Worm (Caenorhabditis elegans) whole organism, L2 larva: Measurements from ENCODE around the gene C38C3.6.

Experiments used
- C34F6.9 ChIP-seq: fragments of 150-350 bp; optimal IDR thresholded peaks from 2 replicates; lab custom pipeline; 2014; ENCODE audit warnings: missing biosample characterization, missing genetic modification characterization
- Y55F3AM.14 ChIP-seq: fragments of 200-800 bp; sonication (Bioruptor generic); optimal IDR thresholded peaks from 2 replicates; lab custom pipeline; 2018; ENCODE audit warnings: mild to moderate bottlenecking, missing genetic modification characterization, missing compliant biosample characterization
- ZK546.5 ChIP-seq: sonication (generic microtip); optimal IDR thresholded peaks from 2 replicates; lab custom pipeline; 2017; ENCODE audit warnings: missing biosample characterization, missing genetic modification characterization
- aly-2 ChIP-seq: fragments of 150-350 bp; optimal IDR thresholded peaks from 2 replicates; lab custom pipeline; 2014; ENCODE audit warnings: missing biosample characterization, missing genetic modification characterization
- blmp-1 ChIP-seq: sonication (generic microtip); optimal IDR thresholded peaks from 2 replicates; lab custom pipeline; 2017; ENCODE audit warnings: missing genetic modification characterization, mild to moderate bottlenecking, missing compliant biosample characterization, antibody characterized with exemption, moderate library complexity; ENCODE audit not compliant: insufficient read depth
- ceh-16 ChIP-seq: fragments of 150-350 bp; optimal IDR thresholded peaks from 2 replicates; lab custom pipeline; 2014; ENCODE audit warnings: missing biosample characterization, missing genetic modification characterization
- crh-2 ChIP-seq: sonication (generic microtip); optimal IDR thresholded peaks from 2 replicates; lab custom pipeline; 2017; ENCODE audit warnings: missing biosample characterization, missing genetic modification characterization
- dmd-4 ChIP-seq: sonication (generic microtip); optimal IDR thresholded peaks from 2 replicates; lab custom pipeline; 2017; ENCODE audit warnings: missing biosample characterization, missing genetic modification characterization
- egl-27 ChIP-seq: sonication (generic microtip); optimal IDR thresholded peaks from 3 replicates; lab custom pipeline; 2017; ENCODE audit warnings: missing biosample characterization, missing genetic modification reagents, missing genetic modification characterization
- elt-1 ChIP-seq: fragments of 150-350 bp; optimal IDR thresholded peaks from 2 replicates; lab custom pipeline; 2014; ENCODE audit warnings: missing biosample characterization, missing genetic modification characterization
- fos-1 ChIP-seq: fragments of 150-350 bp; optimal IDR thresholded peaks from 2 replicates; lab custom pipeline; 2014; ENCODE audit warnings: missing biosample characterization, missing genetic modification characterization
- gmeb-1 ChIP-seq: fragments of 150-350 bp; optimal IDR thresholded peaks from 2 replicates; lab custom pipeline; 2014; ENCODE audit warnings: missing biosample characterization, missing genetic modification characterization
- lin-11 ChIP-seq: fragments of 150-350 bp; sonication (generic microtip); optimal IDR thresholded peaks from 2 replicates; lab custom pipeline; 2014; ENCODE audit warnings: missing biosample characterization, missing genetic modification characterization, inconsistent platforms, mixed read lengths
- lin-13 ChIP-seq: fragments of 150-350 bp; optimal IDR thresholded peaks from 2 replicates; lab custom pipeline; 2014; ENCODE audit warnings: missing biosample characterization, missing genetic modification reagents, missing genetic modification characterization
- lin-39 ChIP-seq: fragments of 150-350 bp; optimal IDR thresholded peaks from 2 replicates; lab custom pipeline; 2014; ENCODE audit warnings: missing biosample characterization, missing genetic modification reagents, missing genetic modification characterization
- lsy-2 ChIP-seq, 2 experiments: fragments of 150-350 bp in 1 of 2; sonication (generic microtip) in 1 of 2; optimal IDR thresholded peaks; 2 replicates each; lab custom pipeline; 2014 to 2017; ENCODE audit warnings: missing biosample characterization in 2 of 2, missing genetic modification characterization in 2 of 2
- mab-5 ChIP-seq: fragments of 150-350 bp; optimal IDR thresholded peaks from 2 replicates; lab custom pipeline; 2014; ENCODE audit warnings: missing biosample characterization, missing genetic modification characterization
- mbf-1 ChIP-seq: sonication (generic microtip); optimal IDR thresholded peaks from 2 replicates; lab custom pipeline; 2017; ENCODE audit warnings: missing biosample characterization, missing genetic modification characterization
- mdl-1 ChIP-seq, 2 experiments: fragments of 150-350 bp in 1 of 2; sonication (generic microtip) in 1 of 2; optimal IDR thresholded peaks; 2 replicates each; lab custom pipeline; 2017; ENCODE audit warnings: missing biosample characterization in 2 of 2, missing genetic modification characterization in 2 of 2
- nhr-11 ChIP-seq: fragments of 150-350 bp; optimal IDR thresholded peaks from 2 replicates; lab custom pipeline; 2014; ENCODE audit warnings: missing biosample characterization, missing genetic modification characterization
- nhr-12 ChIP-seq: fragments of 150-350 bp; optimal IDR thresholded peaks from 2 replicates; lab custom pipeline; 2014; ENCODE audit warnings: missing biosample characterization, missing genetic modification characterization
- nhr-129 ChIP-seq: fragments of 150-350 bp; optimal IDR thresholded peaks from 2 replicates; lab custom pipeline; 2014; ENCODE audit warnings: missing biosample characterization, missing genetic modification characterization
- nhr-237 ChIP-seq: fragments of 150-350 bp; optimal IDR thresholded peaks from 2 replicates; lab custom pipeline; 2014; ENCODE audit warnings: missing biosample characterization, missing genetic modification characterization
- nhr-25 ChIP-seq: fragments of 150-350 bp; sonication (generic microtip); optimal IDR thresholded peaks from 3 replicates; lab custom pipeline; 2014; ENCODE audit warnings: missing biosample characterization, missing genetic modification characterization
- nhr-6 ChIP-seq: fragments of 150-350 bp; optimal IDR thresholded peaks from 2 replicates; lab custom pipeline; 2014; ENCODE audit warnings: missing biosample characterization, missing genetic modification characterization
- nhr-77 ChIP-seq: fragments of 150-350 bp; optimal IDR thresholded peaks from 2 replicates; lab custom pipeline; 2014; ENCODE audit warnings: missing biosample characterization, missing genetic modification characterization
- skn-1 ChIP-seq: sonication (generic microtip); optimal IDR thresholded peaks from 2 replicates; lab custom pipeline; 2017; ENCODE audit warnings: missing biosample characterization, missing genetic modification characterization
- sma-9 ChIP-seq, 2 experiments: fragments of 150-350 bp in 1 of 2; sonication (generic microtip) in 1 of 2; optimal IDR thresholded peaks; 2 replicates each; lab custom pipeline; 2014 to 2016; ENCODE audit warnings: missing genetic modification characterization in 2 of 2, mild to moderate bottlenecking in 1 of 2, missing biosample characterization in 1 of 2, missing compliant biosample characterization in 1 of 2, missing genetic modification reagents in 1 of 2, moderate library complexity in 1 of 2
- unc-55 ChIP-seq: fragments of 150-350 bp; sonication (generic microtip); optimal IDR thresholded peaks from 3 replicates; lab custom pipeline; 2014; ENCODE audit warnings: missing biosample characterization, missing genetic modification reagents, missing genetic modification characterization
- unc-62 ChIP-seq: fragments of 150-350 bp; optimal IDR thresholded peaks from 2 replicates; lab custom pipeline; 2014; ENCODE audit warnings: missing biosample characterization, missing genetic modification reagents, missing genetic modification characterization
- ztf-1 ChIP-seq: fragments of 200-800 bp; sonication (Bioruptor generic); conservative IDR thresholded peaks from 2 replicates; pipeline ENCODE4 v1.3.6; 2022; ENCODE audit warnings: missing genetic modification characterization, missing compliant biosample characterization
- ztf-11 ChIP-seq: sonication (generic microtip); optimal IDR thresholded peaks from 2 replicates; lab custom pipeline; 2017; ENCODE audit warnings: missing biosample characterization, missing genetic modification characterization

Gene C38C3.6

DNA sequence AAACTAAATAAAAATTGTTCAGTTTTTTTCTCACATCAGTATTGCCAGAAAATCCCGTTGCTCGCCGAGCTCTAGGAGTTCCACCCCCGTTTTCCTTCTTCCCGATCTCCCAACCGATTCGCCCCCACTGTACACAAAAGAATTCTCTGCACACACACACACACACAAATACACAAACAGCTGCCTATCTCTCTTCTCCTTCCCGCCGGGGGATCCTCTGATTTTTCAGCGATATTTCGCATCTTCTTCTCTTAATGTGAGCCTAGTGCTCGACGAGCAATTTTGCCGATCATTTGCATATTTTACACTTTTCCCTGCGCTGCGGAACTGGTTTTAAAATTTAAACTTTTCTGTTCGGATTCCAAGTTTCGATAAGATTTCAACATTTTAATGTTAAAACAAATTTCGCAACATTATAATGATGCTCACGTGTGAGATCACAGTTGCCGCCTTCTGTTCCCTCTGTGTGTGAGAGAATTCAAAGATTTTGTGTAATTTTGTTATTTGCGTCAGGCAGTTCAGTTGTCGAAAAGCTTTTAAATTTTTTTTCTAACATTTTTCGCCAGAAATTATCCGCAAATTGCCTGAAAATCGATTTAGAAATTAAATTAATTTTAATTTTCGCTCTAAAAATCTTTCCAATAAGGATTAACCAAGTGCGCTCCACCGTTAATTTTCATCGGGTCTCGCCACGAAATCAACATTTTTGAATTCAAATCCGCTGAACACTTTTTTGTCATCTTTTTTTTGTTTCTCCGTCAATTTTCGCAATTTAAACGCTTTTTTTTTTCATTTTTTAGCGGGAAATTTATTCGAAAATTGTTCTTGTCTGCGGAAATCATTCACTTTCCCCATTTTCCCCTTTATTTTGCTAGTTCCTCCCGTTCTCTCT, 20.1 kb downstream of the C38C3.6 start (continued):
- no peak for TF ChIP-seq lin-39 (tag; lab: Kevin White, UChicago)
- TF ChIP-seq blmp-1 (tag; lab: Kevin White, UChicago): no peak
- TF ChIP-seq ceh-16 (tag; lab: Kevin White, UChicago): no peak

DNA sequence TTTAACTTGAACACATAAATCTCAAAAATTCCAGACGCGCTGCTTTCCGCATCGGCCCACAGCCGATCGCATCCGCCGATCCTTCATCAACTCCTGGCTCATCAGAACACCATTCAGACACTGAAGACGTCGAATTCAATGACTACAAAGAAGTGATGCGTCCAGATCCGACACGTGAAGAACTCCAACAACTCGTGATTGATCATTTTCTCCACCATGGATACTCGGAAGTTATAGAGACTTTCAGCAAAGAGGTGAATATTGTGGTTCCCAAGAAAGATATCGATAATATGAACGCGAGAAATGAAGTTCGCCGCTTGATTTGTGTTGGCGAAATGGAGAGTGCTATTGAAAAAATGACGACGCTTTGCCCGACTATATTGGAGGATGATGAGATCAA, 22.5 kb downstream of the C38C3.6 start:
- no peak for TF ChIP-seq nhr-25 (tag; lab: Kevin White, UChicago)
- no peak for TF ChIP-seq nhr-11 (tag; lab: Kevin White, UChicago)
- TF ChIP-seq lin-11 (tag; lab: Kevin White, UChicago): no peak
- TF ChIP-seq, all 48 proteins: peak for 0

DNA sequence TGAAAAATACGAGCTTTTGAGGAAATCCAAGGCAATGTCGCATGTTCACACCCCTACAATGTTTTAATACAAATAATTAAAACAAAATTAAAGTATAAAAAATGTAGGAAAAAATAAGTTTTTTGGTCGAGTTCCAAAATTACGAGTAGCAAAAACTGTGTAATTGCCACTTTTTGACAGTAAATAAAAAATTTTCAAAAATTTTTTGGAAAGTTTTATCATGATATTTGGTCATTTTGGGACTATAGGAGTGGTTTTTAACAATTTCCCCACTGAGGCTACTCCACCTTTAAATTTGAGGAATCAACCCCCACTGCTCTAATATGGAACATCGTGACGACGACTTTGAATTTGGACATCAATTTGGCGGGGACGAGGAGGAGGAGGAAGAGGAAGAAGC, 24.0 kb downstream of the C38C3.6 start, which contains the start of gene gid-8:
Gene gid-8 (plus strand): TSS at position 301 of the 400 bp plus-strand sequence.
- TF ChIP-seq nhr-12 (tag; lab: Kevin White, UChicago) (no peak), lin-11 (tag; lab: Kevin White, UChicago) (no peak), ztf-11 (tag; lab: Kevin White, UChicago) (no peak), unc-62 (no peak), nhr-11 (tag; lab: Kevin White, UChicago) (no peak)

DNA sequence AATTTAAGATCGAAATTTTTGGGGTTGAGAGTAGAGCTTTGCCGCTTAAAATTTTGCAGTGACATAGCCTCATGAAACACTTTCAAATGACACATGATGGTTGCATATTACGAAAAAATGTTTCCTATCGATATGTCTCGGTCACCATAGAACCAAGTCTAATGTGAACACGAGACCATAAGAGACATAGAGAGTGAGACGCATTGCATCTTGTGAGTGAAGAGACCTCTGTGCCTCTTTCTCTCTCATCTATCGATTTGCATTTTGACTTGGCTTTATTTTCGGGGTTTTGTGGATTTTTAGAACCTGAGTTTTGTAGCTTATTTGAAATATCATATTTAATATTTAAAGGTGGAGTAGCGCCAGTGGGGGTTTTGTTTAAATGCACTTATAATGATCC, 24.5 kb downstream of the C38C3.6 start:
- no peak for TF ChIP-seq blmp-1 (tag; lab: Kevin White, UChicago)
- no peak for TF ChIP-seq nhr-77 (tag; lab: Kevin White, UChicago)
- no peak for TF ChIP-seq Y55F3AM.14 (GFP tag; lab: Kevin White, UChicago)
- TF ChIP-seq ztf-1 (GFP tag; lab: Robert Waterston, UW): no peak
- TF ChIP-seq mab-5: no peak
- TF ChIP-seq nhr-129: peak; percentile 75
- peak; percentile 57 for TF ChIP-seq C34F6.9 (tag; lab: Kevin White, UChicago)
- no peak for TF ChIP-seq crh-2 (tag; lab: Kevin White, UChicago)
- peak in 1 of 2 experiments; percentile 24 for TF ChIP-seq lsy-2 (tag; optimal IDR thresholded peaks at IDR 0.05; lab: Kevin White, UChicago)
- no peak for TF ChIP-seq gmeb-1 (tag; lab: Kevin White, UChicago)
- TF ChIP-seq egl-27 (tag; lab: Kevin White, UChicago): no peak
- no peak for TF ChIP-seq ceh-16 (tag; lab: Kevin White, UChicago)
- TF ChIP-seq nhr-237 (tag; lab: Kevin White, UChicago): no peak
- TF ChIP-seq sma-9 (GFP tag; optimal IDR thresholded peaks at IDR 0.05; lab: Kevin White, UChicago): peak; percentile 31
- TF ChIP-seq sma-9 (tag; optimal IDR thresholded peaks at IDR 0.05; lab: Kevin White, UChicago): no peak
- TF ChIP-seq mbf-1 (tag; lab: Kevin White, UChicago): no peak
- TF ChIP-seq nhr-11 (tag; lab: Kevin White, UChicago): no peak
- peak; percentile 11 for TF ChIP-seq fos-1
- peak; percentile 0 for TF ChIP-seq skn-1 (tag; lab: Kevin White, UChicago)
- peak; percentile 42 for TF ChIP-seq unc-55 (GFP tag; lab: Kevin White, UChicago)

DNA sequence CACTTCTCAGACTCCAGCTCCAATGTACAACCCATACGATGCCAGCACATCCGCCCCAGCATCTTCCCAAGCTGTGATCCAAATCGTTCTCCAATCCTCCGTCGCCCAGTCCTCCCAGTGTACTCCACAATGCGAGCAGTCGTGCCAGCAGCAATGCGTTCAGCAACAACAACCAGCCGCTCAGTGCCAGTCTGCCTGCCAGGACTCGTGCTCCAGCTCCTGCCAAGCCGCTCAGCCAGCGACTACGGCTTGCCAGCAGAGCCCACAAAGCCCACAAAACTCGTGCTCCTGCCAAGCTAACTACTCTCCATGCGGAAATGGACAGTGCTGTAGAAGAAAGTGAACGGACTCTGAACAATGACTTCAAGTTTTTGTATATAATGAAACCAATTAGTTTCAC, 25.5 kb downstream of the C38C3.6 start:
- TF ChIP-seq mbf-1 (tag; lab: Kevin White, UChicago) (no peak), elt-1 (tag; lab: Kevin White, UChicago) (no peak), egl-27 (tag; lab: Kevin White, UChicago) (no peak), nhr-25 (tag; lab: Kevin White, UChicago) (no peak), lin-13 (GFP tag; lab: Kevin White, UChicago) (no peak), C34F6.9 (tag; lab: Kevin White, UChicago) (no peak), blmp-1 (tag; lab: Kevin White, UChicago) (no peak), aly-2 (tag; lab: Kevin White, UChicago) (no peak), nhr-237 (tag; lab: Kevin White, UChicago) (no peak), ZK546.5 (tag; lab: Kevin White, UChicago) (no peak), skn-1 (tag; lab: Kevin White, UChicago) (no peak), crh-2 (tag; lab: Kevin White, UChicago) (no peak), dmd-4 (tag; lab: Kevin White, UChicago) (no peak), ztf-1 (GFP tag; lab: Robert Waterston, UW) (no peak), mdl-1 (tag; optimal IDR thresholded peaks at IDR 0.05; lab: Kevin White, UChicago) (no peak), unc-62 (no peak), gmeb-1 (tag; lab: Kevin White, UChicago) (no peak), nhr-6 (no peak)
